Fruit fly (Drosophila melanogaster) whole organism, embryonic: ENCODE measurements around the gene Tis11.

Source experiments
- Abd-B ChIP-seq: fragments of 200-800 bp; sonication (Bioruptor generic); optimal IDR thresholded peaks from 2 replicates; lab custom pipeline; 2018; ENCODE audit warnings: missing biosample characterization, mild to moderate bottlenecking, missing genetic modification characterization, moderate library complexity
- Adf1 ChIP-seq: fragments of 200-800 bp; sonication (Bioruptor generic); IDR thresholded peaks from 2 replicates; pipeline ENCODE4 v1.3.6; 2022; ENCODE audit warnings: missing biosample characterization, missing genetic modification characterization
- CG11723 ChIP-seq: fragments of 200-800 bp; sonication (Bioruptor generic); optimal IDR thresholded peaks from 2 replicates; lab custom pipeline; 2017; ENCODE audit warnings: missing biosample characterization, mild to moderate bottlenecking, missing genetic modification characterization
- CG12299 ChIP-seq: fragments of 200-800 bp; sonication (Bioruptor generic); optimal IDR thresholded peaks from 2 replicates; lab custom pipeline; 2018; ENCODE audit warnings: missing biosample characterization, mild to moderate bottlenecking, missing genetic modification characterization
- CG1233 ChIP-seq: fragments of 200-800 bp; sonication (Bioruptor generic); optimal IDR thresholded peaks from 4 replicates; lab custom pipeline; 2018; ENCODE audit warnings: missing biosample characterization, mild to moderate bottlenecking, missing genetic modification characterization
- CG13123 ChIP-seq: fragments of 200-800 bp; sonication (Bioruptor generic); optimal IDR thresholded peaks from 2 replicates; lab custom pipeline; 2016; ENCODE audit warnings: missing biosample characterization, missing genetic modification characterization
- CG14014 ChIP-seq: fragments of 200-800 bp; sonication (Bioruptor generic); IDR thresholded peaks from 2 replicates; pipeline ENCODE4 v1.3.6; 2022; ENCODE audit warnings: missing biosample characterization, missing genetic modification characterization
- CG14441 ChIP-seq: fragments of 200-800 bp; sonication (Bioruptor generic); IDR thresholded peaks from 2 replicates; pipeline ENCODE4 v1.3.6; 2022; ENCODE audit warnings: missing biosample characterization, missing genetic modification characterization
- CG14710 ChIP-seq: fragments of 200-800 bp; sonication (Bioruptor generic); optimal IDR thresholded peaks from 3 replicates; lab custom pipeline; 2019; ENCODE audit warnings: missing biosample characterization, mild to moderate bottlenecking, missing genetic modification characterization, moderate library complexity
- CG17359 ChIP-seq: fragments of 200-800 bp; sonication (Bioruptor generic); optimal IDR thresholded peaks from 3 replicates; lab custom pipeline; 2018; ENCODE audit warnings: missing biosample characterization, mild to moderate bottlenecking, missing genetic modification characterization, moderate library complexity
- CG2875 ChIP-seq: fragments of 200-800 bp; sonication (Bioruptor generic); optimal IDR thresholded peaks from 2 replicates; lab custom pipeline; 2017; ENCODE audit warnings: missing biosample characterization, mild to moderate bottlenecking, missing genetic modification characterization, missing genetic modification reagents
- CG30431 ChIP-seq: fragments of 200-800 bp; sonication (Bioruptor generic); optimal IDR thresholded peaks from 2 replicates; lab custom pipeline; 2017; ENCODE audit warnings: missing biosample characterization, missing genetic modification characterization
- CG3838 ChIP-seq: fragments of 200-800 bp; sonication (Bioruptor generic); optimal IDR thresholded peaks from 3 replicates; lab custom pipeline; 2016; ENCODE audit warnings: missing biosample characterization, missing genetic modification characterization
- CG4617 ChIP-seq: fragments of 200-800 bp; sonication (Bioruptor generic); optimal IDR thresholded peaks from 3 replicates; lab custom pipeline; 2016; ENCODE audit warnings: missing biosample characterization, missing genetic modification characterization, borderline replicate concordance
- CG4820 ChIP-seq: fragments of 200-800 bp; sonication (Bioruptor generic); optimal IDR thresholded peaks from 3 replicates; lab custom pipeline; 2016; ENCODE audit warnings: missing biosample characterization, missing genetic modification characterization
- CG5245 ChIP-seq: fragments of 200-800 bp; sonication (Bioruptor generic); optimal IDR thresholded peaks from 3 replicates; lab custom pipeline; 2016; ENCODE audit warnings: missing biosample characterization, missing genetic modification characterization
- CG8290 ChIP-seq, 3 experiments: fragments of 200-800 bp; sonication (Bioruptor generic); optimal IDR thresholded peaks; 2 replicates each; lab custom pipeline; 2016 to 2019; ENCODE audit warnings: missing biosample characterization in 3 of 3, missing genetic modification characterization in 3 of 3, mild to moderate bottlenecking in 2 of 3, moderate library complexity in 1 of 3
- CG8359 ChIP-seq: fragments of 200-800 bp; sonication (Bioruptor generic); optimal IDR thresholded peaks from 2 replicates; lab custom pipeline; 2017; ENCODE audit warnings: missing biosample characterization, mild to moderate bottlenecking, missing genetic modification characterization, borderline replicate concordance
- CG8478 ChIP-seq: fragments of >200 bp; optimal IDR thresholded peaks from 2 replicates; lab custom pipeline; 2018
- E2f1 ChIP-seq: fragments of 200-800 bp; sonication (Bioruptor generic); IDR thresholded peaks from 2 replicates; pipeline ENCODE4 v1.3.6; 2022; ENCODE audit warnings: missing biosample characterization, missing genetic modification characterization
- Eip74EF ChIP-seq, 2 experiments: fragments of 200-800 bp in 1 of 2; fragments of >200 bp in 1 of 2; sonication (Bioruptor generic) in 1 of 2; optimal IDR thresholded peaks; 2 replicates each; lab custom pipeline; 2017 to 2019; ENCODE audit warnings: missing biosample characterization in 2 of 2, missing genetic modification characterization in 2 of 2, mild to moderate bottlenecking in 1 of 2, moderate library complexity in 1 of 2
- H15 ChIP-seq: fragments of 200-800 bp; sonication (Bioruptor generic); IDR thresholded peaks from 3 replicates; pipeline ENCODE4 v1.3.6; 2022; ENCODE audit warnings: missing biosample characterization, missing genetic modification characterization
- Hand ChIP-seq: fragments of 200-800 bp; sonication (Bioruptor generic); optimal IDR thresholded peaks from 2 replicates; lab custom pipeline; 2017; ENCODE audit warnings: mild to moderate bottlenecking, missing biosample characterization, missing genetic modification reagents, missing genetic modification characterization
- Mad ChIP-seq: fragments of 200-800 bp; sonication (Bioruptor generic); optimal IDR thresholded peaks from 2 replicates; lab custom pipeline; 2016; ENCODE audit warnings: missing biosample characterization, missing genetic modification characterization
- Med ChIP-seq: fragments of 200-800 bp; sonication (Bioruptor generic); peaks from one replicate; lab custom pipeline; 2016; ENCODE audit warnings: missing biosample characterization, missing genetic modification characterization, mild to moderate bottlenecking, inconsistent platforms, moderate library complexity
- NC2β ChIP-seq: fragments of 200-800 bp; sonication (Bioruptor generic); optimal IDR thresholded peaks from 2 replicates; lab custom pipeline; 2016; ENCODE audit warnings: missing biosample characterization, missing genetic modification characterization
- Poxn ChIP-seq: fragments of 200-800 bp; sonication (Bioruptor generic); IDR thresholded peaks from 2 replicates; pipeline ENCODE4 v1.3.6; 2022; ENCODE audit warnings: missing biosample characterization, missing genetic modification characterization
- Ravus ChIP-seq: fragments of 200-800 bp; sonication (Bioruptor generic); IDR thresholded peaks from 2 replicates; pipeline ENCODE4 v1.3.6; 2022; ENCODE audit warnings: missing biosample characterization, missing genetic modification characterization
- Rfx ChIP-seq: fragments of 200-800 bp; sonication (Bioruptor generic); IDR thresholded peaks from 2 replicates; pipeline ENCODE4 v1.3.6; 2022; ENCODE audit warnings: missing biosample characterization, missing genetic modification characterization
- Spps ChIP-seq: fragments of 200-800 bp; sonication (Bioruptor generic); optimal IDR thresholded peaks from 2 replicates; lab custom pipeline; 2018; ENCODE audit warnings: missing biosample characterization, mild to moderate bottlenecking, missing genetic modification characterization
- Usf ChIP-seq: fragments of 200-800 bp; sonication (Bioruptor generic); optimal IDR thresholded peaks from 2 replicates; lab custom pipeline; 2017; ENCODE audit warnings: missing genotype, missing biosample characterization, missing genetic modification characterization
- ase ChIP-seq: fragments of 200-800 bp; sonication (Bioruptor generic); IDR thresholded peaks from 3 replicates; pipeline ENCODE4 v1.3.6; 2022; ENCODE audit warnings: missing biosample characterization, missing genetic modification characterization
- az2 ChIP-seq: fragments of 200-800 bp; sonication (Bioruptor generic); optimal IDR thresholded peaks from 3 replicates; lab custom pipeline; 2016; ENCODE audit warnings: missing biosample characterization, missing genetic modification characterization
- ci ChIP-seq: fragments of 200-800 bp; sonication (Bioruptor generic); IDR thresholded peaks from 3 replicates; pipeline ENCODE4 v1.3.6; 2022; ENCODE audit warnings: missing biosample characterization, missing genetic modification characterization
- corto ChIP-seq: fragments of 200-800 bp; sonication (Bioruptor generic); optimal IDR thresholded peaks from 2 replicates; lab custom pipeline; 2016; ENCODE audit warnings: missing biosample characterization, mild to moderate bottlenecking, missing genetic modification characterization, moderate library complexity
- crol ChIP-seq: fragments of 200-800 bp; sonication (Bioruptor generic); IDR thresholded peaks from 2 replicates; pipeline ENCODE4 v1.3.6; 2022; ENCODE audit warnings: missing biosample characterization, missing genetic modification characterization
- cwo ChIP-seq: fragments of 200-800 bp; sonication (Bioruptor generic); optimal IDR thresholded peaks from 3 replicates; lab custom pipeline; 2017; ENCODE audit warnings: missing biosample characterization, missing genetic modification characterization, mild to moderate bottlenecking, moderate library complexity, missing genetic modification reagents
- emc ChIP-seq: fragments of 200-800 bp; sonication (Bioruptor generic); optimal IDR thresholded peaks from 2 replicates; lab custom pipeline; 2016; ENCODE audit warnings: missing biosample characterization, missing genetic modification characterization
- fd102C ChIP-seq: fragments of 200-800 bp; sonication (Bioruptor generic); optimal IDR thresholded peaks from 2 replicates; lab custom pipeline; 2018; ENCODE audit warnings: missing biosample characterization, mild to moderate bottlenecking, missing genetic modification characterization, moderate library complexity
- fd3F ChIP-seq: fragments of 200-800 bp; sonication (Bioruptor generic); optimal IDR thresholded peaks from 2 replicates; lab custom pipeline; 2018; ENCODE audit warnings: missing biosample characterization, mild to moderate bottlenecking, missing genetic modification characterization, moderate library complexity
- lab ChIP-seq: fragments of 200-800 bp; sonication (Bioruptor generic); optimal IDR thresholded peaks from 3 replicates; lab custom pipeline; 2017; ENCODE audit warnings: missing biosample characterization, missing genetic modification characterization, mild to moderate bottlenecking, moderate library complexity, missing genetic modification reagents
- lov ChIP-seq, 2 experiments: fragments of 200-800 bp in 1 of 2; fragments of >200 bp in 1 of 2; sonication (Bioruptor generic) in 1 of 2; IDR thresholded peaks in 1 of 2; optimal IDR thresholded peaks in 1 of 2; 2 replicates in 1 of 2; 3 replicates in 1 of 2; pipeline versions ENCODE4 v1.3.6 to Lab custom; 2017 to 2022; ENCODE audit warnings: missing biosample characterization in 1 of 2, missing genetic modification characterization in 1 of 2
- org-1 ChIP-seq: fragments of 200-800 bp; sonication (Bioruptor generic); optimal IDR thresholded peaks from 2 replicates; lab custom pipeline; 2017; ENCODE audit warnings: missing biosample characterization, missing genetic modification characterization
- repo ChIP-seq: fragments of 200-800 bp; sonication (Bioruptor generic); optimal IDR thresholded peaks from 2 replicates; lab custom pipeline; 2016; ENCODE audit warnings: missing biosample characterization, missing genetic modification characterization
- slp2 ChIP-seq: fragments of 200-800 bp; sonication (Bioruptor generic); optimal IDR thresholded peaks from 2 replicates; lab custom pipeline; 2016; ENCODE audit warnings: missing biosample characterization, missing genetic modification characterization
- ttk ChIP-seq: fragments of 200-800 bp; sonication (Bioruptor generic); IDR thresholded peaks from 2 replicates; pipeline ENCODE4 v2.1.2; 2022; ENCODE audit warnings: missing biosample characterization, missing genetic modification characterization
- wdn ChIP-seq: fragments of 200-800 bp; sonication (Bioruptor generic); IDR thresholded peaks from 2 replicates; pipeline ENCODE4 v1.3.6; 2022; ENCODE audit warnings: missing biosample characterization, missing genetic modification characterization
- yki ChIP-seq: fragments of >200 bp; optimal IDR thresholded peaks from 3 replicates; lab custom pipeline; 2018
- zen ChIP-seq: fragments of 200-800 bp; sonication (Bioruptor generic); optimal IDR thresholded peaks from 3 replicates; lab custom pipeline; 2018; ENCODE audit warnings: missing biosample characterization, mild to moderate bottlenecking, missing genetic modification characterization, moderate library complexity

The Tis11 gene

dm6 chrX:12699095-12699750 is 40.0 kb downstream of the Tis11 start (continued):
- TF ChIP-seq cwo (GFP tag; lab: Kevin White, UChicago) (no peak), Ravus (GFP tag; lab: Robert Waterston, UW) (no peak), ci (peak; percentile 79; the same call in 2 of the 3 replicates), CG12299 (tag; lab: Kevin White, UChicago) (no peak), CG5245 (GFP tag; lab: Kevin White, UChicago) (no peak), corto (no peak), zen (tag; lab: Kevin White, UChicago) (peak; percentile 27), ttk (GFP tag; lab: Robert Waterston, UW) (0 out of 2 replicates have a peak, but pooled peaks have one; percentile 19), Mad (GFP tag; lab: Kevin White, UChicago) (no peak), CG2875 (GFP tag; lab: Kevin White, UChicago) (no peak), Hand (GFP tag; lab: Kevin White, UChicago) (no peak), Eip74EF (GFP tag; optimal IDR thresholded peaks at IDR 0.05; lab: Kevin White, UChicago) (no peak), CG1233 (GFP tag; lab: Kevin White, UChicago) (no peak), Med (GFP tag; lab: Kevin White, UChicago) (peak; percentile 73), E2f1 (GFP tag; lab: Robert Waterston, UW) (peak; percentile 27; the same call in 1 of the 2 replicates), CG13123 (GFP tag; lab: Kevin White, UChicago) (no peak), CG4820 (peak; percentile 31), CG3838 (no peak), emc (no peak), fd102C (GFP tag; lab: Kevin White, UChicago) (no peak), CG30431 (GFP tag; lab: Kevin White, UChicago) (no peak), lab (peak; percentile 55), Abd-B (GFP tag; lab: Kevin White, UChicago) (peak; percentile 11), CG8359 (GFP tag; lab: Kevin White, UChicago) (no peak), az2 (GFP tag; lab: Kevin White, UChicago) (peak; percentile 12), CG4617 (no peak), repo (no peak), CG8290 (GFP tag; optimal IDR thresholded peaks at IDR 0.05; lab: Kevin White, UChicago) (no peak), CG8290 (tag; optimal IDR thresholded peaks at IDR 0.05; lab: Kevin White, UChicago) (no peak), CG8478 (lab: Kevin White, UChicago) (no peak), H15 (GFP tag; lab: Robert Waterston, UW) (no peak), CG14441 (GFP tag; lab: Robert Waterston, UW) (0 out of 2 replicates have a peak, but pooled peaks have one; percentile 20), lov (optimal IDR thresholded peaks at IDR 0.05; lab: Kevin White, UChicago) (no peak), lov (GFP tag; IDR thresholded peaks at IDR 0.05; lab: Robert Waterston, UW) (0 out of 3 replicates have a peak, but pooled peaks have one; percentile 12), Adf1 (GFP tag; lab: Robert Waterston, UW) (no peak), CG14710 (tag; lab: Kevin White, UChicago) (peak; percentile 28), slp2 (GFP tag; lab: Kevin White, UChicago) (peak; percentile 6), wdn (no peak), CG11723 (GFP tag; lab: Kevin White, UChicago) (no peak), Poxn (GFP tag; lab: Robert Waterston, UW) (no peak), CG17359 (peak; percentile 14), Spps (tag; lab: Kevin White, UChicago) (peak; percentile 12), ase (GFP tag; lab: Robert Waterston, UW) (no peak), CG14014 (GFP tag; lab: Robert Waterston, UW) (peak; percentile 61; the same call in 1 of the 2 replicates), Usf (no peak), fd3F (no peak), crol (no peak), Rfx (GFP tag; lab: Robert Waterston, UW) (peak; percentile 39; the same call in 1 of the 2 replicates), NC2β (no peak), yki (lab: Kevin White, UChicago) (no peak), org-1 (peak; percentile 4)
